Worm (Caenorhabditis elegans) whole organism, L4 larva: ENCODE data around the gene R10E4.3.

Source experiments
- F10B5.3 ChIP-seq: sonication (generic microtip); optimal IDR thresholded peaks from 2 replicates; lab custom pipeline; 2016; ENCODE audit warnings: mild to moderate bottlenecking, missing genetic modification characterization, missing compliant biosample characterization
- F26F4.8 ChIP-seq: fragments of 200-800 bp; sonication (Bioruptor generic); conservative IDR thresholded peaks from 2 replicates; pipeline ENCODE4 v1.3.6; 2022; ENCODE audit warnings: missing genetic modification characterization, missing compliant biosample characterization
- T26A8.4 ChIP-seq: fragments of 200-800 bp; sonication (Bioruptor generic); IDR thresholded peaks from 2 replicates; pipeline ENCODE4 v1.3.6; 2022; ENCODE audit warnings: missing genetic modification characterization, missing compliant biosample characterization
- ZK337.2 ChIP-seq: fragments of 200-800 bp; sonication (Bioruptor generic); IDR thresholded peaks from 2 replicates; pipeline ENCODE4 v1.3.6; 2022; ENCODE audit warnings: missing genetic modification reagents, missing genetic modification characterization, missing compliant biosample characterization
- arid-1 ChIP-seq: fragments of 200-800 bp; sonication (Bioruptor generic); conservative IDR thresholded peaks from 2 replicates; pipeline ENCODE4 v1.3.6; 2022; ENCODE audit warnings: missing genetic modification reagents, missing genetic modification characterization, missing compliant biosample characterization
- attf-4 ChIP-seq: sonication (generic microtip); optimal IDR thresholded peaks from 3 replicates; lab custom pipeline; 2017; ENCODE audit warnings: missing biosample characterization, missing genetic modification characterization
- ceh-28 ChIP-seq: fragments of 150-350 bp; optimal IDR thresholded peaks from 2 replicates; lab custom pipeline; 2014; ENCODE audit warnings: missing biosample characterization, missing genetic modification reagents, missing genetic modification characterization
- ceh-32 ChIP-seq: sonication (generic microtip); optimal IDR thresholded peaks from 2 replicates; lab custom pipeline; 2016; ENCODE audit warnings: mild to moderate bottlenecking, missing genetic modification characterization, missing compliant biosample characterization; ENCODE audit not compliant: poor library complexity
- ceh-62 ChIP-seq: sonication (generic microtip); optimal IDR thresholded peaks from 2 replicates; lab custom pipeline; 2017; ENCODE audit warnings: missing biosample characterization, missing genetic modification characterization
- ceh-82 ChIP-seq: sonication (generic microtip); optimal IDR thresholded peaks from 2 replicates; lab custom pipeline; 2017; ENCODE audit warnings: missing biosample characterization, missing genetic modification characterization
- ces-1 ChIP-seq: fragments of 150-350 bp; sonication (generic microtip); optimal IDR thresholded peaks from 4 replicates; lab custom pipeline; 2014; ENCODE audit warnings: missing biosample characterization, missing genetic modification reagents, missing genetic modification characterization
- cey-2 ChIP-seq: sonication (generic microtip); optimal IDR thresholded peaks from 3 replicates; lab custom pipeline; 2017; ENCODE audit warnings: missing genetic modification characterization, mild to moderate bottlenecking, missing compliant biosample characterization, antibody characterized with exemption, borderline replicate concordance; ENCODE audit not compliant: insufficient read depth
- ctbp-1 ChIP-seq: fragments of 200-800 bp; sonication (Bioruptor generic); IDR thresholded peaks from 2 replicates; pipeline ENCODE4 v1.3.6; 2022; ENCODE audit warnings: missing genetic modification reagents, missing genetic modification characterization, missing compliant biosample characterization
- daf-12 ChIP-seq: fragments of 150-350 bp; optimal IDR thresholded peaks from 2 replicates; lab custom pipeline; 2014; ENCODE audit warnings: missing biosample characterization, missing genetic modification reagents, missing genetic modification characterization
- daf-19 ChIP-seq: fragments of 200-800 bp; sonication (Bioruptor generic); conservative IDR thresholded peaks from 2 replicates; pipeline ENCODE4 v1.3.6; 2022; ENCODE audit warnings: missing genetic modification characterization, missing compliant biosample characterization
- daf-8 ChIP-seq: fragments of 200-800 bp; sonication (Bioruptor generic); IDR thresholded peaks from 2 replicates; pipeline ENCODE4 v1.3.6; 2022; ENCODE audit warnings: missing genetic modification characterization, missing compliant biosample characterization
- dve-1 ChIP-seq: sonication (generic microtip); optimal IDR thresholded peaks from 2 replicates; lab custom pipeline; 2017; ENCODE audit warnings: antibody characterized with exemption, mild to moderate bottlenecking, missing genetic modification characterization, missing compliant biosample characterization; ENCODE audit not compliant: insufficient read depth
- hlh-11 ChIP-seq: fragments of 200-800 bp; sonication (Bioruptor generic); optimal IDR thresholded peaks from 2 replicates; lab custom pipeline; 2018; ENCODE audit warnings: mild to moderate bottlenecking, missing genetic modification characterization, missing compliant biosample characterization
- lim-7 ChIP-seq: fragments of 200-800 bp; sonication (Bioruptor generic); IDR thresholded peaks from 2 replicates; pipeline ENCODE4 v1.3.6; 2022; ENCODE audit warnings: missing genetic modification characterization, missing compliant biosample characterization
- lin-1 ChIP-seq: fragments of 200-800 bp; sonication (Bioruptor generic); IDR thresholded peaks from 2 replicates; pipeline ENCODE4 v1.3.6; 2022; ENCODE audit warnings: missing genetic modification reagents, missing genetic modification characterization, missing compliant biosample characterization
- lin-29 ChIP-seq: fragments of 200-800 bp; sonication (Bioruptor generic); IDR thresholded peaks from 2 replicates; pipeline ENCODE4 v1.3.6; 2022; ENCODE audit warnings: missing genetic modification reagents, missing genetic modification characterization, missing compliant biosample characterization
- lin-38 ChIP-seq: fragments of 200-800 bp; sonication (Bioruptor generic); IDR thresholded peaks from 2 replicates; pipeline ENCODE4 v1.3.6; 2022; ENCODE audit warnings: missing genetic modification reagents, missing genetic modification characterization, missing compliant biosample characterization
- lin-39 ChIP-seq: fragments of 150-350 bp; optimal IDR thresholded peaks from 2 replicates; lab custom pipeline; 2014; ENCODE audit warnings: missing biosample characterization, missing genetic modification reagents, missing genetic modification characterization
- lir-3 ChIP-seq: sonication (generic microtip); optimal IDR thresholded peaks from 2 replicates; lab custom pipeline; 2016; ENCODE audit warnings: mild to moderate bottlenecking, missing genetic modification characterization, missing compliant biosample characterization
- madf-5 ChIP-seq, 2 experiments: fragments of 200-800 bp; sonication (Bioruptor generic); IDR thresholded peaks; 2 replicates each; pipeline ENCODE4 v1.3.6; 2022; ENCODE audit warnings: missing compliant biosample characterization in 2 of 2, missing genetic modification characterization in 2 of 2
- mdt-29 ChIP-seq: fragments of 200-800 bp; sonication (Bioruptor generic); IDR thresholded peaks from 2 replicates; pipeline ENCODE4 v1.3.6; 2022; ENCODE audit warnings: missing genetic modification reagents, missing genetic modification characterization, missing compliant biosample characterization
- nhr-102 ChIP-seq: sonication (generic microtip); optimal IDR thresholded peaks from 2 replicates; lab custom pipeline; 2016; ENCODE audit warnings: mild to moderate bottlenecking, missing genetic modification characterization, moderate library complexity, missing compliant biosample characterization
- nhr-11 ChIP-seq: fragments of 150-350 bp; optimal IDR thresholded peaks from 2 replicates; lab custom pipeline; 2014; ENCODE audit warnings: missing biosample characterization, missing genetic modification characterization
- nhr-237 ChIP-seq: sonication (generic microtip); optimal IDR thresholded peaks from 2 replicates; lab custom pipeline; 2017; ENCODE audit warnings: missing biosample characterization, missing genetic modification characterization
- nhr-41 ChIP-seq: fragments of 200-800 bp; sonication (Bioruptor generic); IDR thresholded peaks from 2 replicates; pipeline ENCODE4 v1.3.6; 2022; ENCODE audit warnings: missing genetic modification reagents, missing genetic modification characterization, missing compliant biosample characterization
- nhr-6 ChIP-seq: fragments of 150-350 bp; optimal IDR thresholded peaks from 2 replicates; lab custom pipeline; 2014; ENCODE audit warnings: missing biosample characterization, missing genetic modification characterization
- nhr-76 ChIP-seq: fragments of 150-350 bp; optimal IDR thresholded peaks from 2 replicates; lab custom pipeline; 2014; ENCODE audit warnings: missing biosample characterization, missing genetic modification characterization
- pha-4 ChIP-seq, 2 experiments: fragments of 150-350 bp in 1 of 2; fragments of 200-800 bp in 1 of 2; sonication (Bioruptor generic) in 1 of 2; IDR thresholded peaks in 1 of 2; optimal IDR thresholded peaks in 1 of 2; 2 replicates each; pipeline versions ENCODE4 v1.3.6 to Lab custom; 2014 to 2022; ENCODE audit warnings: missing genetic modification characterization in 2 of 2, missing genetic modification reagents in 2 of 2, missing biosample characterization in 1 of 2, missing compliant biosample characterization in 1 of 2
- php-3 ChIP-seq: fragments of 200-800 bp; sonication (Bioruptor generic); IDR thresholded peaks from 2 replicates; pipeline ENCODE4 v1.3.6; 2022; ENCODE audit warnings: missing genetic modification reagents, missing genetic modification characterization, missing compliant biosample characterization
- saeg-2 ChIP-seq: fragments of 200-800 bp; sonication (Bioruptor generic); IDR thresholded peaks from 2 replicates; pipeline ENCODE4 v1.3.6; 2022; ENCODE audit warnings: missing genetic modification reagents, missing genetic modification characterization, missing compliant biosample characterization
- set-16 ChIP-seq: fragments of 200-800 bp; sonication (Bioruptor generic); IDR thresholded peaks from 2 replicates; pipeline ENCODE4 v1.3.6; 2022; ENCODE audit warnings: missing genetic modification reagents, missing genetic modification characterization, missing compliant biosample characterization
- skn-1 ChIP-seq: fragments of 150-350 bp; optimal IDR thresholded peaks from 2 replicates; lab custom pipeline; 2014; ENCODE audit warnings: missing biosample characterization, missing genetic modification characterization
- spr-1 ChIP-seq: sonication (generic microtip); optimal IDR thresholded peaks from 2 replicates; lab custom pipeline; 2016; ENCODE audit warnings: mild to moderate bottlenecking, missing genetic modification characterization, missing compliant biosample characterization
- spr-3 ChIP-seq: fragments of 200-800 bp; sonication (Bioruptor generic); optimal IDR thresholded peaks from 2 replicates; lab custom pipeline; 2018; ENCODE audit warnings: mild to moderate bottlenecking, missing genetic modification characterization, missing compliant biosample characterization
- tag-97 ChIP-seq: fragments of 200-800 bp; sonication (Bioruptor generic); IDR thresholded peaks from 2 replicates; pipeline ENCODE4 v1.3.6; 2022; ENCODE audit warnings: missing genetic modification characterization, missing compliant biosample characterization
- tra-1 ChIP-seq: fragments of 200-800 bp; sonication (Bioruptor generic); IDR thresholded peaks from 2 replicates; pipeline ENCODE4 v1.3.6; 2022; ENCODE audit warnings: missing genetic modification reagents, missing genetic modification characterization, missing compliant biosample characterization
- unc-130 ChIP-seq: sonication (generic microtip); optimal IDR thresholded peaks from 2 replicates; lab custom pipeline; 2016; ENCODE audit warnings: missing genetic modification reagents, missing genetic modification characterization, missing compliant biosample characterization
- unc-39 ChIP-seq: sonication (generic microtip); optimal IDR thresholded peaks from 2 replicates; lab custom pipeline; 2017; ENCODE audit warnings: missing biosample characterization, missing genetic modification characterization
- unc-62 ChIP-seq, 3 experiments: fragments of 150-350 bp in 1 of 3; sonication (generic microtip); optimal IDR thresholded peaks in 2 of 3; peaks in 1 of 3; 1 replicate in 1 of 3; 2 replicates in 2 of 3; lab custom pipeline; 2014 to 2017; ENCODE audit warnings: missing biosample characterization in 3 of 3, missing genetic modification characterization in 3 of 3, missing genetic modification reagents in 3 of 3, missing genotype in 1 of 3
- zfp-2 ChIP-seq: sonication (generic microtip); optimal IDR thresholded peaks from 2 replicates; lab custom pipeline; 2016; ENCODE audit warnings: mild to moderate bottlenecking, missing genetic modification characterization, missing compliant biosample characterization
- zfp-3 ChIP-seq: fragments of 200-800 bp; sonication (Bioruptor generic); conservative IDR thresholded peaks from 2 replicates; pipeline ENCODE4 v1.3.6; 2022; ENCODE audit warnings: missing genetic modification reagents, missing genetic modification characterization, missing compliant biosample characterization
- ztf-11 ChIP-seq: fragments of 150-350 bp; optimal IDR thresholded peaks from 2 replicates; lab custom pipeline; 2014; ENCODE audit warnings: missing biosample characterization, missing genetic modification characterization

The R10E4.3 gene

ce11 chrIII:4314502-4314901 lies 27.2 kb upstream of the R10E4.3 start (continued):
- TF ChIP-seq madf-5 (GFP tag; IDR thresholded peaks at IDR 0.05; lab: Robert Waterston, UW), result no peak
- no peak for TF ChIP-seq ceh-32 (tag; lab: Kevin White, UChicago)
- TF ChIP-seq ceh-28 (tag; lab: Kevin White, UChicago), result peak; percentile 41
- no peak for TF ChIP-seq nhr-102 (tag; lab: Kevin White, UChicago)
- TF ChIP-seq nhr-76 (tag; lab: Kevin White, UChicago), result no peak
- no peak for TF ChIP-seq nhr-6 (tag; lab: Kevin White, UChicago)
- TF ChIP-seq dve-1 (tag; lab: Kevin White, UChicago), result peak; percentile 22
- no peak for TF ChIP-seq spr-1 (tag; lab: Kevin White, UChicago)
- TF ChIP-seq F10B5.3 (tag; lab: Kevin White, UChicago), result no peak
- no peak for TF ChIP-seq hlh-11 (tag; lab: Kevin White, UChicago)

DNA sequence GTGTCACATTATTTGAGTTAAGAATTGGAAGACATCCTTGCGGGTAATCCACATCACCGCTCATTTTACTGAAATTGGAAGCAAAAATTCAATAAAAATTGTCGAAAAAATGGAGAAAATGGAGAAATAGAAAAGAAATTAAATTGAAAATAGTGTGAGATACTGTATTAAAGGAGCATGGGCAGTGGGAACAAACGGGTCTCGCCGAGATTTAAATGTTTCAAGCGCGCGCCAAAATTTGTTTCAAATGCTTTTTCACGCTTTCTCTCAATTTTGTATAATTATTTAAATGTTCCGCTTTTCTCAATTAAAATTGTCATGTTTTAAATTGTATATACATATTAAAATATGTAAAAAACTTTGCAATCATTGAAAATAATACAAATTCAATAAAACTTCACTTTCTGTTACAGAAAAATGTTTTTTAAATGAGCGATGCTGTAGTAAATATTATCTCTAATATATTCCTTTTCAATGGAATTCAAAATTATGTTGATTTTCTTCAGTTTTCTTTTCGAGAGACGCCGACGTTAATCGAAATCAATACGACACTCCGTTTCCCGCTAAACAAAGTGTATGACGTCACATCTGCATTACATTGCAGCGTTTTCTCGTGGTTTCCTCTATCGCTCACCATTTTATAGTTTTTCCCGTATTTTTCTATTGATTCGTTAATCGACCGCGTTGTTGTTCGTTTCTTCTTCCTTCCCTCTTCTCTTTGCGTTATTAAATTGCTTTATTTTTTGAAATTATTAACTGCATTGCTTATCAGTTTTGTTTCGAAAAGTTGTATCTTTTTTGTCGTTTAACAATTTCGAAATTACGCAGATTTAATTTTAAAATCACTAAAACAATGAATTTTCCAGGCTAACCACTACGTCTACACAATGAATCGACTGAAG lies 26.0 kb upstream of the R10E4.3 start, which contains the start of the genes evl-14 and dcn-1:
TSS of gene evl-14 (minus strand) at position 68 of the 902 bp plus-strand sequence.
TSS of gene dcn-1 (plus strand) at position 852 of the 902 bp plus-strand sequence.
- TF ChIP-seq T26A8.4 (GFP tag; lab: Robert Waterston, UW) (no peak), hlh-11 (tag; lab: Kevin White, UChicago) (no peak), arid-1 (no peak), ceh-82 (tag; lab: Kevin White, UChicago) (no peak), set-16 (GFP tag; lab: Robert Waterston, UW) (no peak), lir-3 (tag; lab: Kevin White, UChicago) (no peak), ces-1 (GFP tag; lab: Kevin White, UChicago) (no peak), cey-2 (tag; lab: Kevin White, UChicago) (no peak), ZK337.2 (GFP tag; lab: Robert Waterston, UW) (no peak), saeg-2 (no peak), daf-12 (tag; lab: Kevin White, UChicago) (no peak), lin-39 (tag; lab: Kevin White, UChicago) (no peak), daf-8 (GFP tag; lab: Robert Waterston, UW) (no peak), lin-38 (GFP tag; lab: Robert Waterston, UW) (peak; percentile 50), ceh-62 (tag; lab: Kevin White, UChicago) (no peak), unc-62 (GFP tag; optimal IDR thresholded peaks at IDR 0.05 in 1 of 2; lab: Kevin White, UChicago) (no peak), unc-62 (tag; optimal IDR thresholded peaks at IDR 0.05; lab: Kevin White, UChicago) (no peak), tra-1 (GFP tag; lab: Robert Waterston, UW) (no peak), nhr-11 (tag; lab: Kevin White, UChicago) (peak; percentile 44), pha-4 (GFP tag; IDR thresholded peaks at IDR 0.05; lab: Robert Waterston, UW) (no peak), pha-4 (tag; optimal IDR thresholded peaks at IDR 0.05; lab: Kevin White, UChicago) (no peak), F26F4.8 (GFP tag; lab: Robert Waterston, UW) (no peak), lin-29 (GFP tag; lab: Robert Waterston, UW) (no peak), unc-130 (GFP tag; lab: Kevin White, UChicago) (peak; percentile 46), nhr-237 (no peak), php-3 (GFP tag; lab: Robert Waterston, UW) (no peak), mdt-29 (GFP tag; lab: Robert Waterston, UW) (no peak), lim-7 (GFP tag; lab: Robert Waterston, UW) (no peak), tag-97 (GFP tag; lab: Robert Waterston, UW) (no peak), spr-3 (no peak), ctbp-1 (GFP tag; lab: Robert Waterston, UW) (no peak), lin-1 (GFP tag; lab: Robert Waterston, UW) (no peak), attf-4 (no peak), skn-1 (tag; lab: Kevin White, UChicago) (no peak), ztf-11 (tag; lab: Kevin White, UChicago) (no peak), zfp-3 (GFP tag; lab: Robert Waterston, UW) (no peak), zfp-2 (tag; lab: Kevin White, UChicago) (no peak), nhr-41 (GFP tag; lab: Robert Waterston, UW) (no peak), unc-39 (tag; lab: Kevin White, UChicago) (no peak), daf-19 (no peak), nhr-6 (tag; lab: Kevin White, UChicago) (peak; percentile 39)
